Worm (Caenorhabditis elegans) whole organism, L4/young adult: Measurements from ENCODE around the gene srh-173.

Source experiments
- W03F9.2 ChIP-seq: fragments of 150-350 bp; optimal IDR thresholded peaks from 2 replicates; lab custom pipeline; 2014; ENCODE audit warnings: missing biosample characterization, missing genetic modification characterization
- dao-5 ChIP-seq: sonication (generic microtip); optimal IDR thresholded peaks from 2 replicates; lab custom pipeline; 2016; ENCODE audit warnings: missing genotype, missing genetic modification characterization, moderate library complexity, missing compliant biosample characterization
- him-1 ChIP-seq: sonication (generic microtip); optimal IDR thresholded peaks from 2 replicates; lab custom pipeline; 2016; ENCODE audit warnings: missing genotype, missing genetic modification reagents, missing genetic modification characterization, missing compliant biosample characterization

DNA sequence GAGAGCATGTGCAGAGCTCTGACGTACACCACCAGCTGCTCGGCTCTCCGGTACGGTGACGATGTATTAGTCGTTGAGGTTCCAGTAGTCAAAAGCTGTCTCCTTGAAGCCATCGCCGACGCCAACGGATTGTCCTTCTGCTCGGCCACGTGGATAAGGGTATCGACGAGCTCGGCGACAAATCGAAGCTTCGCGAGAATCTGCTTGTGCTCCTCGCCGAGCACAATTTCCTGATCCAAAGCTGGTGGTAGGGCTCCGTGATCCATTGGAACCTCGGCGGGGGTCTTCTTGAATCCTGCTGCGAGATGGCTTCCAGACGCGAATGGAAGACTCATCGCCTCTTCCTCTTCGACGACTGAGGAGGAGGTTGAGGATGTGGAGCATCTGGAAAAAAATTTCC, 24.4 kb downstream of the srh-173 start:
- TF ChIP-seq W03F9.2 (tag; lab: Kevin White, UChicago) (no peak), him-1 (tag; lab: Kevin White, UChicago) (no peak), dao-5 (no peak)
